Worm (Caenorhabditis elegans): ENCODE results near the gene xbx-4.

Gene xbx-4

ce11 chrIV:2083734-2084133, 30.7 kb upstream of the xbx-4 start, which contains the start of gene mca-2:
mca-2 (plus strand) TSS chrIV:2084034.
- TF ChIP-seq ceh-34 (tag; optimal IDR thresholded peaks at IDR 0.05) = no peak
- no peak for TF ChIP-seq C08G9.2 (tag; optimal IDR thresholded peaks at IDR 0.05)
- TF ChIP-seq syd-9 (tag; optimal IDR thresholded peaks at IDR 0.05) = no peak
- TF ChIP-seq odd-2 (tag; optimal IDR thresholded peaks at IDR 0.05) = no peak
- no peak for TF ChIP-seq pha-4 (tag; optimal IDR thresholded peaks at IDR 0.05)
- no peak for TF ChIP-seq ama-1 (optimal IDR thresholded peaks at IDR 0.05)
- no peak for TF ChIP-seq zip-5 (tag; optimal IDR thresholded peaks at IDR 0.05)
- TF ChIP-seq unc-3 (GFP tag; conservative IDR thresholded peaks at IDR 0.05) = no peak
- TF ChIP-seq unc-3 (tag; optimal IDR thresholded peaks at IDR 0.05) = no peak
- no peak for TF ChIP-seq lim-6 (tag; optimal IDR thresholded peaks at IDR 0.05)
- TF ChIP-seq ztf-16 (tag; optimal IDR thresholded peaks at IDR 0.05) = no peak
- no peak for TF ChIP-seq sdc-2 (tag; optimal IDR thresholded peaks at IDR 0.05)
- no peak for TF ChIP-seq nhr-232 (tag; optimal IDR thresholded peaks at IDR 0.05)
- no peak for TF ChIP-seq ceh-22 (tag; optimal IDR thresholded peaks at IDR 0.05)
- TF ChIP-seq ceh-14 (tag; optimal IDR thresholded peaks at IDR 0.05) = no peak
- no peak for TF ChIP-seq pqm-1 (tag; optimal IDR thresholded peaks at IDR 0.05)
- TF ChIP-seq ahr-1 (tag; optimal IDR thresholded peaks at IDR 0.05) = no peak
- TF ChIP-seq ceh-18 (tag; optimal IDR thresholded peaks at IDR 0.05) = no peak
- TF ChIP-seq gmeb-2 (tag; optimal IDR thresholded peaks at IDR 0.05) = no peak
- no peak for TF ChIP-seq lin-11 (tag; optimal IDR thresholded peaks at IDR 0.05)
- TF ChIP-seq ceh-48 (tag; optimal IDR thresholded peaks at IDR 0.05) = no peak

- TF ChIP-seq ref-2 (tag; optimal IDR thresholded peaks at IDR 0.05) (no peak), dmd-4 (tag; optimal IDR thresholded peaks at IDR 0.05; ENCODE audit: borderline replicate concordance) (no peak)
Observed at ce11 chrIV:2099771-2100170, 14.7 kb upstream of the xbx-4 start, which contains the start of gene C23H5.11. C23H5.11 (minus strand) TSS chrIV:2099871.

ce11 chrIV:2102793-2103192, 11.6 kb upstream of the xbx-4 start, which contains the start of gene C23H5.15:
C23H5.15 (minus strand) TSS chrIV:2102893.
- TF ChIP-seq ahr-1 (tag; optimal IDR thresholded peaks at IDR 0.05) (no peak), ets-4 (tag; optimal IDR thresholded peaks at IDR 0.05) (no peak), Y22D7AL.16 (tag; optimal IDR thresholded peaks at IDR 0.05) (no peak), C08G9.2 (tag; optimal IDR thresholded peaks at IDR 0.05) (no peak), elt-2 (tag; optimal IDR thresholded peaks at IDR 0.05) (no peak), fax-1 (tag; optimal IDR thresholded peaks at IDR 0.05) (no peak), pat-9 (tag; optimal IDR thresholded peaks at IDR 0.05) (no peak)

DNA sequence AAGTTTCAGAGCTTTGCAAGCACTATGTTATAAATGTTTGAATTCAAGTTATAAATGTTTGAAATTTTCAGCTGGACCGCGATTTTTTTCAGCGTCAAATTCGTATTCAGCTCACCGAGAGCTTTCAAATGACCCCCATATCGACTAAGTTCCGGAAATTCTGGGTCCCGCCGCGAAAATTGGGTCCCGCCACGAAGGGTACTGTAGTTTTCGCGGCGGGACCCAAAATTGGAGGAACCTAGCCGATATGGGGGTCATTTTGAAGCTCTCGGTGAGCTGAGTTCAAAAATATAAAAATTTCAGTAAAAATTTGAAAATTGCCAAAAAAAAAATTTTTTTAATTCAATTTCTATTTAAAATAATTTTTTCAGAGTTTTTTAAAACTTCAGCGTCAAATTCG, 7.7 kb upstream of the xbx-4 start:
- TF ChIP-seq ceh-48 (tag; optimal IDR thresholded peaks at IDR 0.05) (no peak), T23F11.4 (GFP tag; optimal IDR thresholded peaks at IDR 0.05) (no peak), pros-1 (tag; optimal IDR thresholded peaks at IDR 0.05) (no peak), C08G9.2 (tag; optimal IDR thresholded peaks at IDR 0.05) (no peak), che-1 (tag; optimal IDR thresholded peaks at IDR 0.05) (no peak), ceh-19 (GFP tag; optimal IDR thresholded peaks at IDR 0.05) (no peak), pha-4 (tag; optimal IDR thresholded peaks at IDR 0.05) (no peak), ceh-30 (tag; optimal IDR thresholded peaks at IDR 0.05) (no peak), fax-1 (tag; optimal IDR thresholded peaks at IDR 0.05) (no peak), madf-2 (tag; optimal IDR thresholded peaks at IDR 0.05) (no peak), hlh-13 (GFP tag; optimal IDR thresholded peaks at IDR 0.05) (no peak)

DNA sequence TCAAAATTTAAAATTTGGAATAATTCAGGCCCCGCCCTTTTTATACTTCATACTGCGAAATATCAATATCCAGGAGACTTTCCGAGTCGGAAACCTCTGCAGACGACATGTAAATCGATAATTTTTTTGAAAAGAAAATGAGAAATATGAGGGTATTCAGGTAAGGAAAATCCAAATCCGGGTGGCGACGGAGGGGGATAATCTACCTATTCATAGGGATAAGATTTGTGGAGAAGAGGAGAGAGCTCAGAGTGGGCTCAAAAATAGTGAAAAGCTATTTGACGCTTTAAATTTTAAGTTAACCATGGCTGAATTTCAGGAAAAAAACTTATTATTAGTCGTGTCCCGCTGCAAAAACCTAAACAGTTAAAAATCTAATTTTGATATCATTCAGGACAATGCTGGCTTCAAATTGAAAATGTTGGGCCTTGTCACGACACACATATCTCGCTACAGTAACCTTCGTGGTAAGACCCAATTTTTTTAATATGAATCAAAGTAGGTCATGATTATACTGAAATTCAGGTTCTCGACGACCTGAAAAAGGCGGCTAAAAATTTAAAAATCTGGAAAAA, 3.0 kb upstream of the xbx-4 start, which contains the start of gene che-6:
che-6 (minus strand) TSS at position 109 of the 575 bp plus-strand sequence.
- TF ChIP-seq unc-42 (tag; optimal IDR thresholded peaks at IDR 0.05) (no peak), ref-2 (tag; optimal IDR thresholded peaks at IDR 0.05) (no peak), C38D4.7 (GFP tag; optimal IDR thresholded peaks at IDR 0.05) (no peak), hlh-13 (GFP tag; optimal IDR thresholded peaks at IDR 0.05) (no peak), ceh-18 (tag; optimal IDR thresholded peaks at IDR 0.05) (no peak), npax-4 (tag; optimal IDR thresholded peaks at IDR 0.05) (no peak), nhr-232 (tag; optimal IDR thresholded peaks at IDR 0.05) (no peak), ets-4 (tag; optimal IDR thresholded peaks at IDR 0.05) (no peak), dmd-4 (tag; optimal IDR thresholded peaks at IDR 0.05; ENCODE audit: borderline replicate concordance) (no peak), odd-2 (tag; optimal IDR thresholded peaks at IDR 0.05) (no peak), hlh-8 (tag; optimal IDR thresholded peaks at IDR 0.05) (no peak), ceh-2 (tag; optimal IDR thresholded peaks at IDR 0.05) (no peak), ceh-34 (tag; optimal IDR thresholded peaks at IDR 0.05) (no peak), unc-86 (tag; optimal IDR thresholded peaks at IDR 0.05) (no peak), zip-5 (tag; optimal IDR thresholded peaks at IDR 0.05) (no peak)

Measured in whole organism, late embryonic.